Fruit fly (Drosophila melanogaster) whole organism, embryonic: ENCODE measurements around the gene CG31077.

ENCODE experiments used
- Adf1 ChIP-seq: fragments of 200-800 bp; sonication (Bioruptor generic); IDR thresholded peaks from 2 replicates; pipeline ENCODE4 v1.3.6; 2022; ENCODE audit warnings: missing biosample characterization, missing genetic modification characterization
- Aef1 ChIP-seq: fragments of 200-800 bp; sonication (Bioruptor generic); IDR thresholded peaks from 3 replicates; pipeline ENCODE4 v1.3.6; 2022; ENCODE audit warnings: missing biosample characterization, missing genetic modification characterization
- Atf6 ChIP-seq: fragments of 200-800 bp; sonication (Bioruptor generic); IDR thresholded peaks from 2 replicates; pipeline ENCODE4 v1.3.6; 2022; ENCODE audit warnings: missing biosample characterization, missing genetic modification characterization
- B-H2 ChIP-seq: fragments of 200-800 bp; sonication (Bioruptor generic); optimal IDR thresholded peaks from 2 replicates; lab custom pipeline; 2018; ENCODE audit warnings: missing biosample characterization, mild to moderate bottlenecking, missing genetic modification characterization
- Blimp-1 ChIP-seq: fragments of 200-800 bp; sonication (Bioruptor generic); optimal IDR thresholded peaks from 3 replicates; lab custom pipeline; 2018; ENCODE audit warnings: missing biosample characterization, missing genetic modification characterization, mild to moderate bottlenecking, moderate library complexity, missing genetic modification reagents
- CG10267 ChIP-seq: fragments of 200-800 bp; sonication (Bioruptor generic); optimal IDR thresholded peaks from 2 replicates; lab custom pipeline; 2018; ENCODE audit warnings: missing biosample characterization, mild to moderate bottlenecking, missing genetic modification characterization, moderate library complexity
- CG10274 ChIP-seq: fragments of 200-800 bp; sonication (Bioruptor generic); optimal IDR thresholded peaks from 3 replicates; lab custom pipeline; 2017; ENCODE audit warnings: missing biosample characterization, mild to moderate bottlenecking, missing genetic modification characterization
- CG10321 ChIP-seq: fragments of 200-800 bp; sonication (Bioruptor generic); IDR thresholded peaks from 2 replicates; pipeline ENCODE4 v1.3.6; 2022; ENCODE audit warnings: missing biosample characterization, missing genetic modification characterization
- CG11696 ChIP-seq: fragments of 200-800 bp; sonication (Bioruptor generic); IDR thresholded peaks from 2 replicates; pipeline ENCODE4 v1.3.6; 2022; ENCODE audit warnings: missing biosample characterization, missing genetic modification characterization
- CG12299 ChIP-seq: fragments of 200-800 bp; sonication (Bioruptor generic); optimal IDR thresholded peaks from 2 replicates; lab custom pipeline; 2018; ENCODE audit warnings: missing biosample characterization, mild to moderate bottlenecking, missing genetic modification characterization
- CG14014 ChIP-seq: fragments of 200-800 bp; sonication (Bioruptor generic); IDR thresholded peaks from 2 replicates; pipeline ENCODE4 v1.3.6; 2022; ENCODE audit warnings: missing biosample characterization, missing genetic modification characterization
- CG15514 ChIP-seq: fragments of 200-800 bp; sonication (Bioruptor generic); optimal IDR thresholded peaks from 3 replicates; lab custom pipeline; 2017; ENCODE audit warnings: missing biosample characterization, missing genetic modification characterization, mild to moderate bottlenecking, moderate library complexity, missing genetic modification reagents
- CG15696 ChIP-seq: fragments of 200-800 bp; sonication (Bioruptor generic); optimal IDR thresholded peaks from 2 replicates; lab custom pipeline; 2019; ENCODE audit warnings: missing biosample characterization, mild to moderate bottlenecking, missing genetic modification characterization, moderate library complexity
- CG1603 ChIP-seq: fragments of 200-800 bp; sonication (Bioruptor generic); optimal IDR thresholded peaks from 2 replicates; lab custom pipeline; 2019; ENCODE audit warnings: missing biosample characterization, mild to moderate bottlenecking, missing genetic modification characterization, moderate library complexity
- CG17912 ChIP-seq: fragments of 200-800 bp; sonication (Bioruptor generic); optimal IDR thresholded peaks from 2 replicates; lab custom pipeline; 2018; ENCODE audit warnings: missing biosample characterization, mild to moderate bottlenecking, missing genetic modification characterization
- CG18476 ChIP-seq: fragments of 200-800 bp; sonication (Bioruptor generic); optimal IDR thresholded peaks from 2 replicates; lab custom pipeline; 2016; ENCODE audit warnings: missing biosample characterization, mild to moderate bottlenecking, missing genetic modification characterization
- CG2116 ChIP-seq: fragments of 200-800 bp; sonication (Bioruptor generic); optimal IDR thresholded peaks from 3 replicates; lab custom pipeline; 2018; ENCODE audit warnings: missing biosample characterization, mild to moderate bottlenecking, missing genetic modification characterization
- CG30403 ChIP-seq: fragments of 200-800 bp; sonication (Bioruptor generic); optimal IDR thresholded peaks from 3 replicates; lab custom pipeline; 2016; ENCODE audit warnings: missing biosample characterization, missing genetic modification characterization
- CG3838 ChIP-seq: fragments of 200-800 bp; sonication (Bioruptor generic); optimal IDR thresholded peaks from 3 replicates; lab custom pipeline; 2016; ENCODE audit warnings: missing biosample characterization, missing genetic modification characterization
- CG7357 ChIP-seq: fragments of 200-800 bp; sonication (Bioruptor generic); IDR thresholded peaks from 3 replicates; pipeline ENCODE4 v1.3.6; 2022; ENCODE audit warnings: missing biosample characterization, missing genetic modification characterization
- CG7963 ChIP-seq: fragments of 200-800 bp; sonication (Bioruptor generic); IDR thresholded peaks from 3 replicates; pipeline ENCODE4 v1.3.6; 2022; ENCODE audit warnings: missing biosample characterization, missing genetic modification characterization; ENCODE audit not compliant: partially characterized antibody
- CG9797 ChIP-seq: fragments of 200-800 bp; sonication (Bioruptor generic); optimal IDR thresholded peaks from 3 replicates; lab custom pipeline; 2018; ENCODE audit warnings: missing biosample characterization, mild to moderate bottlenecking, missing genetic modification characterization
- Chrac-16 ChIP-seq: fragments of 200-800 bp; sonication (Bioruptor generic); optimal IDR thresholded peaks from 3 replicates; lab custom pipeline; 2016; ENCODE audit warnings: missing biosample characterization, missing genetic modification characterization
- Dek ChIP-seq: fragments of 200-800 bp; sonication (Bioruptor generic); optimal IDR thresholded peaks from 3 replicates; lab custom pipeline; 2019; ENCODE audit warnings: missing biosample characterization, mild to moderate bottlenecking, missing genetic modification characterization, moderate library complexity
- HLH3B ChIP-seq: fragments of 200-800 bp; sonication (Bioruptor generic); IDR thresholded peaks from 2 replicates; pipeline ENCODE4 v1.3.6; 2022; ENCODE audit warnings: missing biosample characterization, missing genetic modification characterization
- Hand ChIP-seq: fragments of 200-800 bp; sonication (Bioruptor generic); optimal IDR thresholded peaks from 2 replicates; lab custom pipeline; 2017; ENCODE audit warnings: mild to moderate bottlenecking, missing biosample characterization, missing genetic modification reagents, missing genetic modification characterization
- Hr51 ChIP-seq, 2 experiments: fragments of 200-800 bp; sonication (Bioruptor generic); optimal IDR thresholded peaks; 2 replicates in 1 of 2; 3 replicates in 1 of 2; lab custom pipeline; 2016 to 2018; ENCODE audit warnings: missing biosample characterization in 2 of 2, missing genetic modification characterization in 2 of 2, mild to moderate bottlenecking in 1 of 2, moderate library complexity in 1 of 2
- Hsf ChIP-seq: fragments of 200-800 bp; sonication (Bioruptor generic); optimal IDR thresholded peaks from 3 replicates; lab custom pipeline; 2016; ENCODE audit warnings: missing biosample characterization, missing genetic modification characterization
- Neu2 ChIP-seq: fragments of 200-800 bp; sonication (Bioruptor generic); optimal IDR thresholded peaks from 3 replicates; lab custom pipeline; 2016; ENCODE audit warnings: missing biosample characterization, missing genetic modification characterization, borderline replicate concordance
- Oli ChIP-seq: fragments of 200-800 bp; sonication (Bioruptor generic); optimal IDR thresholded peaks from 2 replicates; lab custom pipeline; 2018; ENCODE audit warnings: missing biosample characterization, mild to moderate bottlenecking, missing genetic modification characterization, moderate library complexity
- Optix ChIP-seq: fragments of 200-800 bp; sonication (Bioruptor generic); IDR thresholded peaks from 3 replicates; pipeline ENCODE4 v1.3.6; 2022; ENCODE audit warnings: missing biosample characterization, missing genetic modification characterization
- PHDP ChIP-seq: fragments of 200-800 bp; sonication (Bioruptor generic); optimal IDR thresholded peaks from 3 replicates; lab custom pipeline; 2018; ENCODE audit warnings: missing biosample characterization, mild to moderate bottlenecking, missing genetic modification characterization, moderate library complexity
- Pdp1 ChIP-seq, 2 experiments: fragments of 200-800 bp; sonication (Bioruptor generic); optimal IDR thresholded peaks; 3 replicates each; lab custom pipeline; 2016; ENCODE audit warnings: missing biosample characterization in 2 of 2, missing genetic modification characterization in 2 of 2, mild to moderate bottlenecking in 1 of 2, moderate library complexity in 1 of 2
- bowl ChIP-seq: fragments of 200-800 bp; sonication (Bioruptor generic); IDR thresholded peaks from 2 replicates; pipeline ENCODE4 v1.3.6; 2022; ENCODE audit warnings: missing biosample characterization, missing genetic modification characterization
- btn ChIP-seq: fragments of 200-800 bp; sonication (Bioruptor generic); optimal IDR thresholded peaks from 2 replicates; lab custom pipeline; 2016; ENCODE audit warnings: missing biosample characterization, missing genetic modification characterization
- cas ChIP-seq: fragments of 200-800 bp; sonication (Bioruptor generic); IDR thresholded peaks from 2 replicates; pipeline ENCODE4 v1.3.6; 2022; ENCODE audit warnings: missing biosample characterization, missing genetic modification characterization
- crp ChIP-seq, 2 experiments: fragments of 200-800 bp; sonication (Bioruptor generic); optimal IDR thresholded peaks; 2 replicates in 1 of 2; 3 replicates in 1 of 2; lab custom pipeline; 2017; ENCODE audit warnings: missing biosample characterization in 2 of 2, missing genetic modification characterization in 2 of 2, mild to moderate bottlenecking in 1 of 2, moderate library complexity in 1 of 2
- eve ChIP-seq, 2 experiments: fragments of >200 bp; optimal IDR thresholded peaks; 2 replicates each; lab custom pipeline; 2017; ENCODE audit warnings: missing biosample characterization in 2 of 2, missing genetic modification characterization in 2 of 2
- fd96Cb ChIP-seq: fragments of 200-800 bp; sonication (Bioruptor generic); optimal IDR thresholded peaks from 2 replicates; lab custom pipeline; 2018; ENCODE audit warnings: missing biosample characterization, mild to moderate bottlenecking, missing genetic modification characterization, moderate library complexity
- lilli ChIP-seq: fragments of 200-800 bp; sonication (Bioruptor generic); optimal IDR thresholded peaks from 3 replicates; lab custom pipeline; 2016; ENCODE audit warnings: missing biosample characterization, missing genetic modification characterization
- lola ChIP-seq, 3 experiments: fragments of >200 bp in 2 of 3; fragments of 200-800 bp in 1 of 3; sonication (Bioruptor generic) in 1 of 3; optimal IDR thresholded peaks; 2 replicates each; lab custom pipeline; 2017 to 2019; ENCODE audit warnings: missing biosample characterization in 3 of 3, missing genetic modification characterization in 3 of 3, mild to moderate bottlenecking in 1 of 3, moderate library complexity in 1 of 3
- run ChIP-seq: fragments of 200-800 bp; sonication (Bioruptor generic); optimal IDR thresholded peaks from 3 replicates; lab custom pipeline; 2018; ENCODE audit warnings: missing biosample characterization, mild to moderate bottlenecking, missing genetic modification characterization
- slp2 ChIP-seq: fragments of 200-800 bp; sonication (Bioruptor generic); optimal IDR thresholded peaks from 2 replicates; lab custom pipeline; 2016; ENCODE audit warnings: missing biosample characterization, missing genetic modification characterization
- sob ChIP-seq: fragments of 200-800 bp; sonication (Bioruptor generic); IDR thresholded peaks from 2 replicates; pipeline ENCODE4 v1.3.6; 2022; ENCODE audit warnings: missing biosample characterization, missing genetic modification characterization
- tap ChIP-seq: fragments of 200-800 bp; optimal IDR thresholded peaks from 3 replicates; lab custom pipeline; 2019; ENCODE audit warnings: missing biosample characterization, mild to moderate bottlenecking, missing genetic modification characterization, moderate library complexity
- tin ChIP-seq: fragments of 200-800 bp; sonication (Bioruptor generic); optimal IDR thresholded peaks from 3 replicates; lab custom pipeline; 2016; ENCODE audit warnings: missing biosample characterization, missing genetic modification characterization
- tio ChIP-seq: fragments of 200-800 bp; sonication (Bioruptor generic); optimal IDR thresholded peaks from 2 replicates; lab custom pipeline; 2017; ENCODE audit warnings: missing biosample characterization, missing genetic modification characterization, inconsistent platforms
- toy ChIP-seq: fragments of 200-800 bp; sonication (Bioruptor generic); IDR thresholded peaks from 2 replicates; pipeline ENCODE4 v1.3.6; 2022; ENCODE audit warnings: missing biosample characterization, missing genetic modification characterization
- trem ChIP-seq: fragments of 200-800 bp; optimal IDR thresholded peaks from 3 replicates; lab custom pipeline; 2019; ENCODE audit warnings: missing biosample characterization, mild to moderate bottlenecking, missing genetic modification characterization, moderate library complexity
- zen ChIP-seq: fragments of 200-800 bp; sonication (Bioruptor generic); optimal IDR thresholded peaks from 3 replicates; lab custom pipeline; 2018; ENCODE audit warnings: missing biosample characterization, mild to moderate bottlenecking, missing genetic modification characterization, moderate library complexity
- zfh1 ChIP-seq: fragments of 200-800 bp; sonication (Bioruptor generic); IDR thresholded peaks from 3 replicates; pipeline ENCODE4 v1.3.6; 2022; ENCODE audit warnings: missing biosample characterization, missing genetic modification characterization

CG31077 gene

dm6 chr3R:26953478-26953874 lies 46.1 kb upstream of the CG31077 start (continued):
- 0 out of 2 replicates have a peak, but pooled peaks have one; percentile 6 for TF ChIP-seq HLH3B (GFP tag; lab: Robert Waterston, UW)
- peak; percentile 28 for TF ChIP-seq fd96Cb (tag; lab: Kevin White, UChicago)
- no peak for TF ChIP-seq bowl (GFP tag; lab: Robert Waterston, UW)
- no peak for TF ChIP-seq CG15514 (GFP tag; lab: Kevin White, UChicago)
- TF ChIP-seq CG10274 (GFP tag; lab: Kevin White, UChicago): no peak
- TF ChIP-seq CG18476: no peak
- no peak for TF ChIP-seq CG7357 (GFP tag; lab: Robert Waterston, UW)
- no peak for TF ChIP-seq Adf1 (GFP tag; lab: Robert Waterston, UW)
- peak in 1 of 2 experiments; percentile 22 for TF ChIP-seq Pdp1 (GFP tag; optimal IDR thresholded peaks at IDR 0.05; lab: Kevin White, UChicago)
- no peak for TF ChIP-seq zfh1 (GFP tag; lab: Robert Waterston, UW)
- TF ChIP-seq Blimp-1 (GFP tag; lab: Kevin White, UChicago): no peak
- no peak for TF ChIP-seq toy (GFP tag; lab: Robert Waterston, UW)
- TF ChIP-seq run (tag; lab: Kevin White, UChicago): peak; percentile 3
- no peak for TF ChIP-seq Optix (GFP tag; lab: Robert Waterston, UW)
- TF ChIP-seq PHDP (tag; lab: Kevin White, UChicago): peak; percentile 36
- peak; percentile 2 for TF ChIP-seq btn
- TF ChIP-seq Dek (tag; lab: Kevin White, UChicago): no peak
- no peak for TF ChIP-seq Aef1 (GFP tag; lab: Robert Waterston, UW)
- peak; percentile 28 for TF ChIP-seq CG30403
- no peak for TF ChIP-seq CG7963 (GFP tag; lab: Robert Waterston, UW)
- TF ChIP-seq CG14014 (GFP tag; lab: Robert Waterston, UW): no peak
- TF ChIP-seq zen (tag; lab: Kevin White, UChicago): no peak
- no peak for TF ChIP-seq tap (tag; lab: Kevin White, UChicago)
- peak; percentile 20 for TF ChIP-seq tio
- no peak for TF ChIP-seq Hand (GFP tag; lab: Kevin White, UChicago)
- TF ChIP-seq Oli (tag; lab: Kevin White, UChicago): peak; percentile 11
- TF ChIP-seq CG15696 (tag; lab: Kevin White, UChicago): no peak
- TF ChIP-seq cas (GFP tag; lab: Robert Waterston, UW): no peak
- TF ChIP-seq B-H2 (GFP tag; lab: Kevin White, UChicago): no peak
- TF ChIP-seq Neu2: no peak
- no peak for TF ChIP-seq CG10321
- TF ChIP-seq CG11696 (GFP tag; lab: Robert Waterston, UW): no peak
- TF ChIP-seq CG17912 (GFP tag; lab: Kevin White, UChicago): no peak
- no peak for TF ChIP-seq Chrac-16 (GFP tag; lab: Kevin White, UChicago)
- TF ChIP-seq sob (GFP tag; lab: Robert Waterston, UW): no peak
- TF ChIP-seq tin (GFP tag; lab: Kevin White, UChicago): no peak
- peak in 1 of 2 experiments; percentile 73 for TF ChIP-seq eve (GFP tag; optimal IDR thresholded peaks at IDR 0.05; lab: Kevin White, UChicago)
- TF ChIP-seq Hr51 (GFP tag; optimal IDR thresholded peaks at IDR 0.05; lab: Kevin White, UChicago): peak in 1 of 2 experiments; percentile 39
- TF ChIP-seq lilli (GFP tag; lab: Kevin White, UChicago): peak; percentile 43
- TF ChIP-seq Atf6: no peak
- TF ChIP-seq CG1603 (tag; lab: Kevin White, UChicago): peak; percentile 48
- TF ChIP-seq lola (GFP tag; optimal IDR thresholded peaks at IDR 0.05; lab: Kevin White, UChicago): no peak
- TF ChIP-seq trem (tag; lab: Kevin White, UChicago): no peak
- peak; percentile 57 for TF ChIP-seq Hsf (GFP tag; lab: Kevin White, UChicago)
- no peak for TF ChIP-seq CG3838 (GFP tag; lab: Kevin White, UChicago)
- no peak for TF ChIP-seq CG10267 (tag; lab: Kevin White, UChicago)
- TF ChIP-seq slp2: no peak
- TF ChIP-seq CG2116 (GFP tag; lab: Kevin White, UChicago): no peak
- TF ChIP-seq CG12299 (tag; lab: Kevin White, UChicago): no peak
- no peak for TF ChIP-seq crp (GFP tag; optimal IDR thresholded peaks at IDR 0.05; lab: Kevin White, UChicago)
- no peak for TF ChIP-seq CG9797 (GFP tag; lab: Kevin White, UChicago)
